Worm (Caenorhabditis elegans): ENCODE measurements around the gene npr-16.

Gene npr-16

ce11 chrX:3518494-3518893, at the start of gene npr-16:
TSS of gene npr-16 (plus strand) at chrX:3518794.
- no peak for TF ChIP-seq mdt-29 (GFP tag; IDR thresholded peaks at IDR 0.05)
- TF ChIP-seq egl-27 (tag; optimal IDR thresholded peaks at IDR 0.05): no peak
- TF ChIP-seq daf-8 (GFP tag; IDR thresholded peaks at IDR 0.05): no peak
- no peak for TF ChIP-seq arid-1 (GFP tag; conservative IDR thresholded peaks at IDR 0.05)
- TF ChIP-seq ceh-62 (tag; optimal IDR thresholded peaks at IDR 0.05): no peak
- no peak for TF ChIP-seq daf-12 (tag; optimal IDR thresholded peaks at IDR 0.05)
- no peak for TF ChIP-seq ztf-11 (tag; optimal IDR thresholded peaks at IDR 0.05)
- TF ChIP-seq snpc-4 (tag; optimal IDR thresholded peaks at IDR 0.05): no peak
- no peak for TF ChIP-seq egl-43 (GFP tag; IDR thresholded peaks at IDR 0.05)
- TF ChIP-seq lin-29 (GFP tag; IDR thresholded peaks at IDR 0.05): no peak
- TF ChIP-seq ama-1 (optimal IDR thresholded peaks at IDR 0.05): no peak

DNA sequence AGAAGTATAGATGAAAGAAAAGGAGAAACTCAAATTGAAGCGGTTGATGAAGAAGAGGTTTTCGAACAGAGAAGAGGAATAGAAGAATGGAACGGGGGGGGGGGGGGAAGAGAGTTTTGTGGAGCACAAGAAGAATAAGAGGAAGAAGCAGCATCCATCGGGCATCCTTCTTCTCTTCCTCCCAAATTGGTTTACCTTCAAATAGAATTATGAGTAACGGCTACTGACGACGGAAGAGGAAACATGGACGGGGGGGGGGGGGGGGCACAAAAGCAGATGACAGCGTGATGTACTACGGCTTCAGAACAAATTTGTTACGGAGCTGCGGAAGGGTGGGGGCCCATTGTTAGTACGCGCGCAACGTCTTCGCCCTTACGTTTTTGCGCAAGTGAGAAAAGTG, 49.3 kb upstream of the npr-16 start:
- no peak for TF ChIP-seq tra-1 (GFP tag; IDR thresholded peaks at IDR 0.05)
- no peak for TF ChIP-seq lin-15B (tag; optimal IDR thresholded peaks at IDR 0.05)
- TF ChIP-seq nhr-111 (GFP tag; optimal IDR thresholded peaks at IDR 0.05): no peak
- no peak for TF ChIP-seq dmd-6 (GFP tag; IDR thresholded peaks at IDR 0.05)
- TF ChIP-seq F49E8.2 (tag; optimal IDR thresholded peaks at IDR 0.05; ENCODE audit: borderline replicate concordance): no peak
- no peak for TF ChIP-seq dpl-1 (GFP tag; optimal IDR thresholded peaks at IDR 0.05)
- no peak for TF ChIP-seq R02D3.7 (tag; optimal IDR thresholded peaks at IDR 0.05)
- TF ChIP-seq egl-27 (tag; optimal IDR thresholded peaks at IDR 0.05): no peak
- no peak for TF ChIP-seq ceh-62 (tag; optimal IDR thresholded peaks at IDR 0.05)
- TF ChIP-seq Y48G9A.11 (GFP tag; IDR thresholded peaks at IDR 0.05): no peak
- TF ChIP-seq ctbp-1 (GFP tag; IDR thresholded peaks at IDR 0.05): peak; percentile 69; the same call in 1 of the 2 replicates
- TF ChIP-seq rbr-2 (tag; optimal IDR thresholded peaks at IDR 0.05): no peak
- no peak for TF ChIP-seq skn-1 (tag; optimal IDR thresholded peaks at IDR 0.05)
- TF ChIP-seq ztf-11 (tag; optimal IDR thresholded peaks at IDR 0.05): no peak
- TF ChIP-seq mxl-3 (GFP tag; optimal IDR thresholded peaks at IDR 0.05): no peak
- no peak for TF ChIP-seq unc-39 (tag; optimal IDR thresholded peaks at IDR 0.05)
- no peak for TF ChIP-seq ama-1 (optimal IDR thresholded peaks at IDR 0.05)
- TF ChIP-seq php-3 (GFP tag; IDR thresholded peaks at IDR 0.05): no peak
- no peak for TF ChIP-seq lin-39 (tag; optimal IDR thresholded peaks at IDR 0.05)
- no peak for TF ChIP-seq zip-2 (tag; optimal IDR thresholded peaks at IDR 0.05)
- peak; percentile 78 for TF ChIP-seq ces-1 (GFP tag; optimal IDR thresholded peaks at IDR 0.05)
- no peak for TF ChIP-seq T26A8.4 (GFP tag; IDR thresholded peaks at IDR 0.05)
- peak; percentile 29; the same call in 1 of the 2 replicates for TF ChIP-seq set-16 (GFP tag; IDR thresholded peaks at IDR 0.05)

DNA sequence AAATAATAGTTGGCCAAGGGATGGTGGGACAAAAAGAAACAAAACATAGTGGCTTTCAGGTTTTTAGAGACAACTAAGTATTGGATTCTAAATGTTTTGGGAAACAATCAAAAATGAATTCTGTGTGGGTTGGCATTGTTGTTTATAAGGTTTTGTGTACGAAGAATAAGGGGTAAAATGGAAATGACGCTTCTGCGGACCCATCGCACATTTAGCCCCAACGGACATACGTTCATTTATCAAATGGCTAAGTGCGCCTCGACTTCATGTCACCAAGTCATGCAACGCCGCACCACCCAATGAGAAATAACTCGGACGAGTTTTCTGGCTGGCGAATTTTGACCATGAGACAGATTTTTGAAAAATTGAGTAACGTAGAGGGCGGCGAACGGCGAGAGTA, 48.3 kb upstream of the npr-16 start:
- TF ChIP-seq unc-62 (GFP tag; optimal IDR thresholded peaks at IDR 0.05 in 1 of 2): peak in 1 of 2 experiments; percentile 55
- no peak for TF ChIP-seq unc-62 (tag; optimal IDR thresholded peaks at IDR 0.05)
- TF ChIP-seq ceh-20 (GFP tag; IDR thresholded peaks at IDR 0.05): no peak

DNA sequence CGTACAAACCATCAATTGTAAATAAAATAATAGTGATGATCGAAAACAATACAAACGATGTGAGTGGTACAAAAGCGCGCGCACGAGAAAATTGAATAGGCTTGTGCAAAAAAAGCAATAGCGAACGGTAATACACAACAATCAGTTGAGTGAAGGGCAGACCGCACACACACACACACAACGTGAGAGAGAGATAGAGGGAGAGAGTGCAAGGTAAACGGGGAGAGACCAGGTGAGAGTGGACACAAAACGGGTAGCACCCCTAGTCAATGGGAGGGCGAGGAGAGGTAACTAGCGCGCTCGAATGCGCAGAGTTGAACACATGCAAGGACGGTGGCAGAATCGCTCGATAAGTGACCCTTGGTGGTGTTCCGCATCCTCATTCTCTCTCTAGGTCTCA, 46.4 kb upstream of the npr-16 start:
- TF ChIP-seq zag-1 (tag; optimal IDR thresholded peaks at IDR 0.05) (no peak), unc-62 (GFP tag; optimal IDR thresholded peaks at IDR 0.05 in 1 of 2) (peak in 1 of 2 experiments; percentile 95), unc-62 (tag; optimal IDR thresholded peaks at IDR 0.05) (no peak), hmg-1.1 (GFP tag; IDR thresholded peaks at IDR 0.05) (0 out of 2 replicates have a peak, but pooled peaks have one; percentile 53), dve-1 (tag; optimal IDR thresholded peaks at IDR 0.05; ENCODE audit: insufficient read depth) (peak; percentile 66), dmd-6 (GFP tag; IDR thresholded peaks at IDR 0.05) (peak; percentile 54), mdl-1 (tag; optimal IDR thresholded peaks at IDR 0.05) (peak in 1 of 2 experiments; percentile 74), zip-11 (GFP tag; IDR thresholded peaks at IDR 0.05) (no peak), mep-1 (tag; optimal IDR thresholded peaks at IDR 0.05) (peak; percentile 68), Y48G9A.11 (GFP tag; IDR thresholded peaks at IDR 0.05) (no peak), mes-2 (tag; optimal IDR thresholded peaks at IDR 0.05; ENCODE audit: poor library complexity, severe bottlenecking) (peak; percentile 64), hlh-30 (tag; optimal IDR thresholded peaks at IDR 0.05; ENCODE audit: insufficient read depth) (peak; percentile 60), ces-1 (GFP tag; optimal IDR thresholded peaks at IDR 0.05) (no peak), F26F4.8 (GFP tag; conservative IDR thresholded peaks at IDR 0.05) (no peak), zfp-3 (GFP tag; conservative IDR thresholded peaks at IDR 0.05) (no peak), Y105C5A.15 (GFP tag; IDR thresholded peaks at IDR 0.05) (0 out of 2 replicates have a peak, but pooled peaks have one; percentile 39), lin-1 (GFP tag; IDR thresholded peaks at IDR 0.05) (peak; percentile 52; the same call in 1 of the 2 replicates), nhr-41 (GFP tag; IDR thresholded peaks at IDR 0.05) (no peak), hlh-11 (tag; optimal IDR thresholded peaks at IDR 0.05) (peak; percentile 74), zfp-2 (tag; optimal IDR thresholded peaks at IDR 0.05) (no peak)

Data from whole organism, L4 larva.